Fruit fly (Drosophila melanogaster): ENCODE results near the gene nompC.

- TF ChIP-seq CG8478 (optimal IDR thresholded peaks at IDR 0.05) (no peak), CTCF (optimal IDR thresholded peaks at IDR 0.05) (no peak)
Observed at dm6 chr2L:5327266-5327621, 18.8 kb upstream of the nompC start.

All from S2 (cell line).